Fruit fly (Drosophila melanogaster) Kc167 (cell line): ENCODE data around the gene Iyd.

Experiments
- Myc ChIP-seq: fragments of >200 bp; optimal IDR thresholded peaks from 2 replicates; lab custom pipeline; 2017; ENCODE audit warnings: missing external identifiers
- Sin3A ChIP-seq: fragments of >200 bp; optimal IDR thresholded peaks from 2 replicates; lab custom pipeline; 2018; ENCODE audit warnings: missing external identifiers
- h ChIP-seq: fragments of >200 bp; optimal IDR thresholded peaks from 3 replicates; lab custom pipeline; 2018; ENCODE audit warnings: missing external identifiers
- insv ChIP-seq: fragments of >200 bp; optimal IDR thresholded peaks from 3 replicates; lab custom pipeline; 2018; ENCODE audit warnings: missing external identifiers
- psq ChIP-seq: fragments of >200 bp; optimal IDR thresholded peaks from 2 replicates; lab custom pipeline; 2017; ENCODE audit warnings: missing external identifiers
- ttk ChIP-seq: sonication (Bioruptor generic); optimal IDR thresholded peaks from 2 replicates; lab custom pipeline; 2017; ENCODE audit warnings: missing external identifiers

Iyd gene

dm6 chr3L:11089805-11090440, 6.1 kb downstream of the Iyd start:
- TF ChIP-seq ttk (lab: Kevin White, UChicago) (no peak), psq (lab: Kevin White, UChicago) (no peak), Sin3A (no peak), h (lab: Kevin White, UChicago) (no peak), Myc (lab: Kevin White, UChicago) (no peak), insv (lab: Kevin White, UChicago) (no peak)

DNA sequence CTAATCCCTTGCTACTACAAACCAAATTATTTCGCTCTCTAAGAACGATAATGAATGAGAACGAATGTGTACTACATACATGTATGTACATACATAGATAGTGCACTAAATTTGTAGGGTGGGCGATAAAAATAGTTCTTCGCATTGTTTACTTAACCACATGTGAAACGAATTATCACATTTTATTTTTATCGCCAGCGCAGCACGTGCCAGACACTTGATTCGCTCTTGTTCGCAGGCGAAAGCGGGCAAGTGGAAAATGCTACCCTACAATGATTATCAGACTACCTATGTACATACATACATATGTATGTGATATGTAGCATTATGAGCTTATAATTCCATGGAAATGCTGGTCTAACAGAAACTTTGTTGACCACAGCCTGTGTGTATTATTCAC, 10.2 kb downstream of the Iyd start:
- TF ChIP-seq Myc (lab: Kevin White, UChicago): no peak
- TF ChIP-seq insv (lab: Kevin White, UChicago): no peak
- no peak for TF ChIP-seq h (lab: Kevin White, UChicago)
- TF ChIP-seq ttk (lab: Kevin White, UChicago): no peak

dm6 chr3L:11084557-11085231, 11.4 kb downstream of the Iyd start:
- TF ChIP-seq Myc (lab: Kevin White, UChicago): no peak
- TF ChIP-seq ttk (lab: Kevin White, UChicago): no peak
- no peak for TF ChIP-seq psq (lab: Kevin White, UChicago)
- TF ChIP-seq Sin3A: no peak

DNA sequence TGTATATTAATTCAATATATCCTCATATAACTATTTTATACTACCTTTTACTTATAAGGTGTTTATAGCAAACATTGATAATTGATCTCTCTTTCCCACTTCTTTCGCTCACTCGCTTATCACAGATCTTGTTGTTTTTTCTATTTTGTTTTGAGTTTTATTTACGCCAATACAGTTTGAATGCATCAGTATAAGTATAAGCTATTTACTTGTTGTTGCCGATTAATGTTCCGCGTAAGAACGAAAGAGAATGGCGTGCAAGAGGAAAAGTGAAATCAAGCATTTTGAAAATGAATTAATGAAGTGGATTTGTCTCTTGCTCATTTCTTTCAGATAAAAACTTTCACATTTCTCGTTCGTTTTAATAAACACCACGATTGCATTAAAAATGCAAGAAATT, 12.4 kb downstream of the Iyd start:
- TF ChIP-seq Myc (lab: Kevin White, UChicago): no peak
- TF ChIP-seq psq (lab: Kevin White, UChicago): no peak
- TF ChIP-seq ttk (lab: Kevin White, UChicago): no peak
- no peak for TF ChIP-seq Sin3A
- no peak for TF ChIP-seq insv (lab: Kevin White, UChicago)
- TF ChIP-seq h (lab: Kevin White, UChicago): no peak

dm6 chr3L:11074043-11074853, 21.8 kb downstream of the Iyd start, which contains the start of the genes Pfdn2 and Noc1:
TSS of gene Pfdn2 (minus strand) at chr3L:11074388.
TSS of gene Noc1 (plus strand) at chr3L:11074769.
- no peak for TF ChIP-seq ttk (lab: Kevin White, UChicago)
- no peak for TF ChIP-seq h (lab: Kevin White, UChicago)
- TF ChIP-seq Myc (lab: Kevin White, UChicago): no peak
- TF ChIP-seq Sin3A: no peak
- no peak for TF ChIP-seq insv (lab: Kevin White, UChicago)
- no peak for TF ChIP-seq psq (lab: Kevin White, UChicago)

dm6 chr3L:11071057-11071456, 25.0 kb downstream of the Iyd start:
- no peak for TF ChIP-seq h (lab: Kevin White, UChicago)
- no peak for TF ChIP-seq Sin3A
- no peak for TF ChIP-seq insv (lab: Kevin White, UChicago)
- no peak for TF ChIP-seq ttk (lab: Kevin White, UChicago)
- TF ChIP-seq psq (lab: Kevin White, UChicago): no peak
- no peak for TF ChIP-seq Myc (lab: Kevin White, UChicago)

dm6 chr3L:11070372-11070854, 25.6 kb downstream of the Iyd start, which contains the start of gene Mocs1:
TSS of gene Mocs1 (plus strand) at chr3L:11070526.
- TF ChIP-seq ttk (lab: Kevin White, UChicago) (no peak), insv (lab: Kevin White, UChicago) (no peak), Sin3A (no peak), psq (lab: Kevin White, UChicago) (no peak), h (lab: Kevin White, UChicago) (no peak), Myc (lab: Kevin White, UChicago) (no peak)

DNA sequence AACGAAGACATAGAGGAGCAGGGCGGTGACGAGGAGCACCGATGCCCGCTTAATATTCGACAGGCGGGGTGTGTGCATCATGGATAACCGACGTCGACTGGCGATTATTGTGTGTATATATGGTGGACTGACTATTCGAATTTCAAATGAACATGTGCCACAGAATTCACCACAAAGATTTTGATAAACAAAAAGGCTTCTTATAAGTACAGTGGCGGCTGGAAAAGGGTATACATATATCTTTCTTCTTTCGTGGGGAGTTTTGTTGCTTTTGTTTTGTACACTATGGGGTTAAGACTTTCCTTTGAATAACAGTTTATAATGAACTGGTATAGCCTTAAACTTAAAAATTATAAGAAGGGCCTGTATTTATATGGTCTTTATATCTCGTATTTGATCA, 26.3 kb downstream of the Iyd start, which contains the start of gene CG6310:
CG6310 (minus strand) TSS at position 101 of the 400 bp plus-strand sequence.
- no peak for TF ChIP-seq ttk (lab: Kevin White, UChicago)
- TF ChIP-seq Sin3A: no peak
- TF ChIP-seq Myc (lab: Kevin White, UChicago): no peak
- TF ChIP-seq psq (lab: Kevin White, UChicago): no peak
- TF ChIP-seq insv (lab: Kevin White, UChicago): no peak
- no peak for TF ChIP-seq h (lab: Kevin White, UChicago)

DNA sequence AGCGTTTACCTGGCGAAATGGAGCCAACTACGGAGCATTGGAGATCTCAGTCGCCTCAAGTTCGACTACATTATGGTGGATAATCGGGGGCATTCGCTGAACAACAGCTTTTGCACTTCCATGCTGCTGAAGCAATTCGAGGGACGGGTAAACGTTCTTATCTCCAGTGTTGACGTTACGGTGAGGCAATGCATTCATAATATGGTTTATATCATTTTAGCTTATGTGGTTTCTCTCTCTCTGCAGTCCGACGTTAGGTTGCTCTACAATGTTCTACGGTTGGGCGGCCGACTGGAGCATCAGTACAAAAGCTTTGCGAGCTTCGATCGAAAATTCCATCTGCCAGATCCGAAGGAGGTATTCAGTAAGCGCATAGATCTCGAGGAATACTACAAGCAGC, 30.2 kb downstream of the Iyd start:
- TF ChIP-seq ttk (lab: Kevin White, UChicago): no peak
- no peak for TF ChIP-seq Sin3A
- TF ChIP-seq h (lab: Kevin White, UChicago): no peak
- no peak for TF ChIP-seq insv (lab: Kevin White, UChicago)
- no peak for TF ChIP-seq Myc (lab: Kevin White, UChicago)
- no peak for TF ChIP-seq psq (lab: Kevin White, UChicago)

dm6 chr3L:11064689-11065088, 31.4 kb downstream of the Iyd start, which contains the start of the genes CG32075, CG45101 and SuUR:
TSS of gene CG32075 (minus strand) at chr3L:11064941.
TSS of gene CG45101 (plus strand) at chr3L:11064991.
TSS of gene SuUR (plus strand) at chr3L:11064991.
- TF ChIP-seq Myc (lab: Kevin White, UChicago) (no peak), ttk (lab: Kevin White, UChicago) (no peak)

dm6 chr3L:11062441-11062840, 33.6 kb downstream of the Iyd start, which contains the start of gene CG32069:
TSS of gene CG32069 (minus strand) at chr3L:11062614.
- TF ChIP-seq ttk (lab: Kevin White, UChicago) (no peak), psq (lab: Kevin White, UChicago) (no peak), h (lab: Kevin White, UChicago) (no peak), Myc (lab: Kevin White, UChicago) (no peak), Sin3A (no peak), insv (lab: Kevin White, UChicago) (no peak)
